Worm (Caenorhabditis elegans): ENCODE measurements around the gene cng-1.

Gene cng-1

DNA sequence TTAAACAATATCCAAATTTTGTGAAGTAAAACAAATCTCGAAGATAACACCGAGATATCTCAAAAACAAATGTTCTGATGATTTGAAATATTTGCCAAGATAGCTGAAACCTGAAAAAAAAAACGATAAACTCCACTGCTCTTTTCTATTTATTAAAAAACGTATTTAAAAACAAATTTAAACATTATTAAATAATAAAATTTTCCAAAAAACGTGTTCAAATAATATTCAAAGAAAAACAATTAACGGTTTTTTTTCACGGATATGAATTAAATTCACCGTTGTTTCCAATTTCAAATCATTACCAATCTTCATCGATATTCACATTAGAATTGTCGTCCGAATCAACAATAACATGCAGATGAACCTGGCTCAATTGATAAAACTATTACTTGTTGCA, 35.0 kb downstream of the cng-1 start, which contains the start of gene irld-14:
irld-14 (plus strand) TSS at position 301 of the 400 bp plus-strand sequence.
- TF ChIP-seq cog-1 (tag; optimal IDR thresholded peaks at IDR 0.05) (no peak), flt-1 (GFP tag; IDR thresholded peaks at IDR 0.05) (no peak), ztf-23 (GFP tag; IDR thresholded peaks at IDR 0.05) (no peak), ztf-29 (GFP tag; IDR thresholded peaks at IDR 0.05) (no peak), med-1 (GFP tag; optimal IDR thresholded peaks at IDR 0.05; ENCODE audit: insufficient read depth) (no peak), T22C8.4 (GFP tag; IDR thresholded peaks at IDR 0.05) (no peak), tab-1 (GFP tag; IDR thresholded peaks at IDR 0.05) (no peak), klf-2 (GFP tag; conservative IDR thresholded peaks at IDR 0.05) (no peak)

- no peak for TF ChIP-seq med-1 (GFP tag; optimal IDR thresholded peaks at IDR 0.05; ENCODE audit: insufficient read depth)
- no peak for TF ChIP-seq cog-1 (tag; optimal IDR thresholded peaks at IDR 0.05)
- no peak for TF ChIP-seq tab-1 (GFP tag; IDR thresholded peaks at IDR 0.05)
- no peak for TF ChIP-seq flt-1 (GFP tag; IDR thresholded peaks at IDR 0.05)
- TF ChIP-seq T22C8.4 (GFP tag; IDR thresholded peaks at IDR 0.05): no peak
- no peak for TF ChIP-seq ref-1 (GFP tag; conservative IDR thresholded peaks at IDR 0.05)
- TF ChIP-seq ztf-29 (GFP tag; IDR thresholded peaks at IDR 0.05): no peak
- no peak for TF ChIP-seq ztf-23 (GFP tag; IDR thresholded peaks at IDR 0.05)
- TF ChIP-seq klf-2 (GFP tag; conservative IDR thresholded peaks at IDR 0.05): no peak
These were observed 37.7 kb downstream of the cng-1 start, which contains the start of gene fil-1 for ce11 chrV:14993620-14994019. fil-1 (plus strand) TSS chrV:14993838.

DNA sequence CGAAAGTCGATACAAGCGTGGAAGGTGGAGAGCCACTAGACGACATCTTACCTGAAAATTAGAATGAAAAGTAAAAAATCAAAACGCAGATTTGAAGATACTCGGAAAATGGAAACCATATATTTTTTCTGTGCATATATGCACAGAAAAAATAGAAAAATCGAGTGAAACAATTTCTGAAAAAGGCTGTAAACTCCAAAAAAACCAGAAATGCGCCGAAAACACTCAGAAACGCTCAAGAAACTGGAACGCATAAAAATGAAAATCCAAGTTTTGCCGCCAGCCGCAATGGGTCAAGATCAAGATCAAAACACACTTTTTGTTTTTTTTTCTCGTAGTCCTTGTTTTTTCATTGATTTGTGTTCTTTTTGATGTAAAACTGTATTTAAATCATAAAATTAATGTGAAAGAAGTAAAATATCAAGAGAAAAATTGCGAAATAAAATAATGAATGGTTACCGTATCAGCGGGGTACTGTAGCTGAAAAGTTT, 38.6 kb downstream of the cng-1 start, which contains the start of gene T01C3.3:
T01C3.3 (minus strand) TSS at position 51 of the 491 bp plus-strand sequence.
- TF ChIP-seq ztf-23 (GFP tag; IDR thresholded peaks at IDR 0.05) (no peak), cog-1 (tag; optimal IDR thresholded peaks at IDR 0.05) (no peak), ref-1 (GFP tag; conservative IDR thresholded peaks at IDR 0.05) (no peak), tab-1 (GFP tag; IDR thresholded peaks at IDR 0.05) (no peak), T22C8.4 (GFP tag; IDR thresholded peaks at IDR 0.05) (no peak), ztf-29 (GFP tag; IDR thresholded peaks at IDR 0.05) (no peak), klf-2 (GFP tag; conservative IDR thresholded peaks at IDR 0.05) (no peak), flt-1 (GFP tag; IDR thresholded peaks at IDR 0.05) (no peak), med-1 (GFP tag; optimal IDR thresholded peaks at IDR 0.05; ENCODE audit: insufficient read depth) (no peak)

- no peak for TF ChIP-seq ref-1 (GFP tag; conservative IDR thresholded peaks at IDR 0.05)
- no peak for TF ChIP-seq ztf-29 (GFP tag; IDR thresholded peaks at IDR 0.05)
- no peak for TF ChIP-seq ztf-23 (GFP tag; IDR thresholded peaks at IDR 0.05)
- no peak for TF ChIP-seq cog-1 (tag; optimal IDR thresholded peaks at IDR 0.05)
- TF ChIP-seq T22C8.4 (GFP tag; IDR thresholded peaks at IDR 0.05): no peak
These were observed 39.8 kb downstream of the cng-1 start for ce11 chrV:14991489-14991888.

DNA sequence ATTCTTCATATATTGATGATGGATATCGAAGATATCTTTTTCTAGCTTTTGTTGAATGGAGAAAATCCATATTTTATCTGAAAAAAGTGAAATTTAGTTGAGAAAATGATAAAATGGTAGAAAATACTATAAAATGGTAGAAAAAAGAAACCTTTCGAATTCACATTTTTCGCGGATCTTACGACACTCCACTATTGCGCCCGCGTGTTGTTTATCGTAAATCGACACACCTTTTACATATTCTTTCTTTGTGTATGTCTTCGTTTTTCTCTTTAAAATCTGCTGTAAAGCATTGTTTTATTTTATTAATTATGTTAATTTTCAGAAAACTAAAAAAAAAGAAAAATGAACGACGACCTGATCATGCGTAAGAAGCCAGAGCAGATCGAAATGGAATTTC, 40.4 kb downstream of the cng-1 start, which contains the start of the genes cdt-2 and T01C3.2:
cdt-2 (minus strand) TSS at position 284 of the 400 bp plus-strand sequence.
T01C3.2 (plus strand) TSS at position 326 of the 400 bp plus-strand sequence.
- TF ChIP-seq T22C8.4 (GFP tag; IDR thresholded peaks at IDR 0.05) (no peak), ref-1 (GFP tag; conservative IDR thresholded peaks at IDR 0.05) (no peak), tab-1 (GFP tag; IDR thresholded peaks at IDR 0.05) (no peak), cog-1 (tag; optimal IDR thresholded peaks at IDR 0.05) (no peak)

- TF ChIP-seq flt-1 (GFP tag; IDR thresholded peaks at IDR 0.05) (no peak), ztf-29 (GFP tag; IDR thresholded peaks at IDR 0.05) (no peak), klf-2 (GFP tag; conservative IDR thresholded peaks at IDR 0.05) (no peak), ref-1 (GFP tag; conservative IDR thresholded peaks at IDR 0.05) (no peak), T22C8.4 (GFP tag; IDR thresholded peaks at IDR 0.05) (no peak), tab-1 (GFP tag; IDR thresholded peaks at IDR 0.05) (no peak), cog-1 (tag; optimal IDR thresholded peaks at IDR 0.05) (no peak), med-1 (GFP tag; optimal IDR thresholded peaks at IDR 0.05; ENCODE audit: insufficient read depth) (no peak), ztf-23 (GFP tag; IDR thresholded peaks at IDR 0.05) (no peak)
These were observed 46.7 kb downstream of the cng-1 start, which contains the start of gene F02D8.4 for ce11 chrV:14984593-14984992. F02D8.4 (plus strand) TSS chrV:14984893.

DNA sequence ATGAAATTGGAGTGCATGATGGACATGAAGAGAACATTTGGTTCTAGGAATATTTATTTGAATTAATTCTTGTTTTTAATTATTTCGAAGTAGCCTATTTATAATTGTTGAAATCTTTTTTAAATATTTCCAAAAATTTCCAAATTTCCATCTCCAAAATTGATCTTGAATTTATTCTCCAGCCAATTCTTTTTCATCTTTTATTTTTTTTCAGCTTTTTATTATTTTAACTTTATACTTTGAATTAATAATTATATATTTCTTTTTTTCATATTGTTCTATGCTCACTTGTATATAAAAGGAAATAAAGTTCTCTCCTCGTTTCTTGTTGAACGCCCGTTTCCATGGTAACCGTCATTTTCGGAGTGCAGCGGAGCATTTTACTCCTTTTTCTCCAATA, 51.3 kb downstream of the cng-1 start, which contains the start of gene xbx-1:
xbx-1 (plus strand) TSS at position 301 of the 400 bp plus-strand sequence.
- TF ChIP-seq cog-1 (tag; optimal IDR thresholded peaks at IDR 0.05) (no peak), T22C8.4 (GFP tag; IDR thresholded peaks at IDR 0.05) (no peak), flt-1 (GFP tag; IDR thresholded peaks at IDR 0.05) (no peak), med-1 (GFP tag; optimal IDR thresholded peaks at IDR 0.05; ENCODE audit: insufficient read depth) (no peak), klf-2 (GFP tag; conservative IDR thresholded peaks at IDR 0.05) (no peak), ztf-29 (GFP tag; IDR thresholded peaks at IDR 0.05) (no peak), ref-1 (GFP tag; conservative IDR thresholded peaks at IDR 0.05) (no peak), tab-1 (GFP tag; IDR thresholded peaks at IDR 0.05) (no peak), ztf-23 (GFP tag; IDR thresholded peaks at IDR 0.05) (no peak)

- TF ChIP-seq T22C8.4 (GFP tag; IDR thresholded peaks at IDR 0.05) (no peak), ztf-23 (GFP tag; IDR thresholded peaks at IDR 0.05) (no peak), klf-2 (GFP tag; conservative IDR thresholded peaks at IDR 0.05) (no peak), ztf-29 (GFP tag; IDR thresholded peaks at IDR 0.05) (no peak), flt-1 (GFP tag; IDR thresholded peaks at IDR 0.05) (no peak), cog-1 (tag; optimal IDR thresholded peaks at IDR 0.05) (no peak), tab-1 (GFP tag; IDR thresholded peaks at IDR 0.05) (no peak), ref-1 (GFP tag; conservative IDR thresholded peaks at IDR 0.05) (no peak), med-1 (GFP tag; optimal IDR thresholded peaks at IDR 0.05; ENCODE audit: insufficient read depth) (no peak)
These were observed 53.0 kb downstream of the cng-1 start, which contains the start of the genes grd-12 and F02D8.1 for ce11 chrV:14978205-14978751. grd-12 (plus strand) TSS chrV:14978505. F02D8.1 (minus strand) TSS chrV:14978701.

Data from whole organism, midembryonic.